Worm (Caenorhabditis elegans): ENCODE data around the gene cest-1.1.
A peak's percentile ranks its signal among the peaks of the same experiment; 100 is the strongest.

Gene cest-1.1

DNA sequence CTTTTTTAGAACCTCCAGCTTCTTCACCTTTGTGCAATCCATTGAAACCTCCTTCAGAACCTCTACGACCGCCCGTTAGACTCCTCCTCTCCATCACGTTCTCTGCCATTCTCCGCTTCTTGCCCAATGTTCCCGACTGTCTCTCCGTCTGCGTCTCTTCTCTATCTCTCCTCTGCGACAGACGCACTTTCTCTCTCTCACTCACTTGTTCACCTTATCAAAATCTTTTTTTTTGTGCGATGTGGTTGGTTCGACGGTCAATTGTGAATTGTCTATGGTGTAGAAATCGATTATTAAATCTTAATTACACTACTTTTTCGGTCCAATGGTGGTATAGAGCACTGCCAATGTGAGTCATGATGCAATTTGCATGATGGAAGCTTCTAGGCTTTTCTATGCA, 26.9 kb upstream of the cest-1.1 start, which contains the start of gene atfs-1 (continued):
- TF ChIP-seq daf-16 (GFP tag; optimal IDR thresholded peaks at IDR 0.05) (no peak), daf-16 (tag; optimal IDR thresholded peaks at IDR 0.05) (peak; percentile 65), egl-27 (tag; optimal IDR thresholded peaks at IDR 0.05) (no peak), dmd-9 (GFP tag; IDR thresholded peaks at IDR 0.05) (no peak), set-16 (GFP tag; IDR thresholded peaks at IDR 0.05) (peak; percentile 38), lin-38 (GFP tag; IDR thresholded peaks at IDR 0.05) (peak; percentile 48), lsy-2 (tag; optimal IDR thresholded peaks at IDR 0.05) (peak in 1 of 2 experiments; percentile 71), lin-39 (tag; optimal IDR thresholded peaks at IDR 0.05) (no peak), dmd-8 (GFP tag; IDR thresholded peaks at IDR 0.05) (no peak), hlh-30 (tag; optimal IDR thresholded peaks at IDR 0.05; ENCODE audit: insufficient read depth) (peak; percentile 80), T26A8.4 (GFP tag; IDR thresholded peaks at IDR 0.05) (peak; percentile 59), mxl-3 (GFP tag; optimal IDR thresholded peaks at IDR 0.05) (peak; percentile 76), F44E2.7 (GFP tag; IDR thresholded peaks at IDR 0.05) (no peak), pha-4 (GFP tag; IDR thresholded peaks at IDR 0.05) (0 out of 2 replicates have a peak, but pooled peaks have one; percentile 45), pha-4 (tag; optimal IDR thresholded peaks at IDR 0.05) (peak; percentile 57), nhr-76 (tag; optimal IDR thresholded peaks at IDR 0.05) (no peak), nhr-102 (tag; optimal IDR thresholded peaks at IDR 0.05) (peak; percentile 43), ceh-28 (tag; optimal IDR thresholded peaks at IDR 0.05) (no peak), unc-62 (GFP tag; optimal IDR thresholded peaks at IDR 0.05 in 1 of 2) (peak in 1 of 2 experiments; percentile 75), unc-62 (tag; optimal IDR thresholded peaks at IDR 0.05) (no peak)

DNA sequence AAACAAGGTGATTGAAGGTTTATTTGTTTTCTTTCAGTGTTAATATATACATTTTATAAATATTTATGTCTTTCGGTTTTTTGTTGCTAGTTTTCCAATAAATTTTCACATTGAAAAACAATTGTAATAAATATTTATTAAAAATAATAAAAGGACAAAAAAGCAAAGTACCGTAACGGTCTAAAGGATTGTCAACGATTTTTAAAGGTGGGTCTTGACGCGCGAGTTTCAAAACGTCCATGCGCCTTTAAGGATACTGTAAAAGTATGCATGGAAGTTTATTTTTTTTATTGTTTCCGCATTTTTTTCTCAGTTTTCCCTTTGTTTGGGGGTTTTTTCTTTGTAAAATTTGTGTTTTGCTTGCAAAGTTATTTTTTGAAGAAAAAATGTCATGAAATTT, 26.3 kb upstream of the cest-1.1 start:
- TF ChIP-seq daf-16 (GFP tag; optimal IDR thresholded peaks at IDR 0.05) (no peak), daf-16 (tag; optimal IDR thresholded peaks at IDR 0.05) (no peak), dpl-1 (GFP tag; optimal IDR thresholded peaks at IDR 0.05) (no peak), zip-11 (GFP tag; IDR thresholded peaks at IDR 0.05) (no peak), nhr-111 (GFP tag; optimal IDR thresholded peaks at IDR 0.05) (no peak), nhr-6 (tag; optimal IDR thresholded peaks at IDR 0.05) (no peak), lsy-2 (tag; optimal IDR thresholded peaks at IDR 0.05) (peak in 1 of 2 experiments; percentile 33), hmg-1.1 (GFP tag; IDR thresholded peaks at IDR 0.05) (no peak), skn-1 (tag; optimal IDR thresholded peaks at IDR 0.05) (no peak), snpc-1.2 (GFP tag; IDR thresholded peaks at IDR 0.05) (0 out of 2 replicates have a peak, but pooled peaks have one; percentile 25), nhr-11 (tag; optimal IDR thresholded peaks at IDR 0.05) (no peak), mxl-2 (GFP tag; conservative IDR thresholded peaks at IDR 0.05) (no peak), lin-38 (GFP tag; IDR thresholded peaks at IDR 0.05) (peak; percentile 50), F49E8.2 (tag; optimal IDR thresholded peaks at IDR 0.05; ENCODE audit: borderline replicate concordance) (peak; percentile 52), F44E2.7 (GFP tag; IDR thresholded peaks at IDR 0.05) (no peak), F37D6.2 (tag; optimal IDR thresholded peaks at IDR 0.05) (no peak), mep-1 (tag; optimal IDR thresholded peaks at IDR 0.05) (no peak), zip-2 (tag; optimal IDR thresholded peaks at IDR 0.05) (no peak), daf-19 (GFP tag; conservative IDR thresholded peaks at IDR 0.05) (0 out of 2 replicates have a peak, but pooled peaks have one; percentile 26), duxl-1 (tag; optimal IDR thresholded peaks at IDR 0.05; ENCODE audit: poor library complexity) (no peak), tra-1 (GFP tag; IDR thresholded peaks at IDR 0.05) (no peak), nhr-25 (tag; optimal IDR thresholded peaks at IDR 0.05; ENCODE audit: borderline replicate concordance, insufficient read depth) (no peak)

DNA sequence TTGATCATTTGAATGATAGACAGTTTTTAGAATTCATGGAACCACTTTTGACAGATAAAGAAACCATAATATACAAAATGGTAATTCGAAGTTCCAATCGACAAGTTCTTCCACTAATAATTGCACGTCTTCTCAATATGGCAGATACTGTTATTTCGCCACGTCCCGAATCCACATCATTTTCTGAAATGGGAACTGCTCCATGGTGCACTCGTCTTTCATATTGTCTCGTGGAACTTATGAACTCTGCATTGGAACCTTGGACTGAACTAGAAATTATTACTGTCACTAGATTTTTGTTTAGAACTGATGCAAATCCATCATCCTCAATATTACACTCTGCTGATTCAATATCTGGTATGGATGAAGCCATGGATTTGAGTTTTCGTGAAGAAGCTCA, 20.6 kb upstream of the cest-1.1 start:
- TF ChIP-seq hmg-1.1 (GFP tag; IDR thresholded peaks at IDR 0.05): no peak
- TF ChIP-seq unc-62 (GFP tag; optimal IDR thresholded peaks at IDR 0.05 in 1 of 2): peak in 1 of 2 experiments; percentile 99
- TF ChIP-seq unc-62 (tag; optimal IDR thresholded peaks at IDR 0.05): no peak
